Worm (Caenorhabditis elegans) whole organism, young adult: Measurements from ENCODE around the gene ZK1307.2.

Experiments
- B0019.2 ChIP-seq: fragments of 200-800 bp; sonication (Bioruptor generic); conservative IDR thresholded peaks from 2 replicates; pipeline ENCODE4 v1.3.6; 2022; ENCODE audit warnings: missing genetic modification reagents, missing genetic modification characterization, missing compliant biosample characterization
- B0035.1 ChIP-seq: sonication (generic microtip); optimal IDR thresholded peaks from 2 replicates; lab custom pipeline; 2016; ENCODE audit warnings: missing genetic modification characterization, mild to moderate bottlenecking, missing compliant biosample characterization, missing genotype, missing genetic modification reagents
- B0261.1 ChIP-seq: sonication (generic microtip); optimal IDR thresholded peaks from 2 replicates; lab custom pipeline; 2016; ENCODE audit warnings: mild to moderate bottlenecking, missing genetic modification characterization, moderate library complexity, missing compliant biosample characterization
- F10E7.11 ChIP-seq: sonication (generic microtip); optimal IDR thresholded peaks from 2 replicates; lab custom pipeline; 2017; ENCODE audit warnings: mild to moderate bottlenecking, missing genetic modification characterization, moderate library complexity, missing compliant biosample characterization
- F22D6.2 ChIP-seq: sonication (generic microtip); optimal IDR thresholded peaks from 2 replicates; lab custom pipeline; 2016; ENCODE audit warnings: mild to moderate bottlenecking, missing genetic modification characterization, missing compliant biosample characterization
- F23B12.7 ChIP-seq: sonication (generic microtip); optimal IDR thresholded peaks from 2 replicates; lab custom pipeline; 2017; ENCODE audit warnings: missing genetic modification characterization, mild to moderate bottlenecking, missing compliant biosample characterization, antibody characterized with exemption, moderate library complexity; ENCODE audit not compliant: insufficient read depth
- F37B4.10 ChIP-seq: fragments of 200-800 bp; sonication (Bioruptor generic); IDR thresholded peaks from 2 replicates; pipeline ENCODE4 v1.3.6; 2022; ENCODE audit warnings: missing genetic modification characterization, missing compliant biosample characterization
- F39B2.1 ChIP-seq: fragments of 200-800 bp; sonication (Bioruptor generic); IDR thresholded peaks from 2 replicates; pipeline ENCODE4 v1.3.6; 2022; ENCODE audit warnings: missing genetic modification reagents, missing genetic modification characterization, missing compliant biosample characterization
- F52B5.7 ChIP-seq: sonication (generic microtip); optimal IDR thresholded peaks from 2 replicates; lab custom pipeline; 2016; ENCODE audit warnings: mild to moderate bottlenecking, missing genetic modification characterization, missing compliant biosample characterization
- F55B11.4 ChIP-seq: sonication (generic microtip); optimal IDR thresholded peaks from 2 replicates; lab custom pipeline; 2016; ENCODE audit warnings: missing compliant biosample characterization, missing genetic modification characterization, borderline replicate concordance; ENCODE audit not compliant: insufficient read depth
- F57A8.1 ChIP-seq: fragments of 200-800 bp; sonication (Bioruptor generic); optimal IDR thresholded peaks from 2 replicates; lab custom pipeline; 2018; ENCODE audit warnings: mild to moderate bottlenecking, missing genetic modification characterization, moderate library complexity, missing compliant biosample characterization
- F57C9.4 ChIP-seq: sonication (generic microtip); optimal IDR thresholded peaks from 2 replicates; lab custom pipeline; 2017; ENCODE audit warnings: mild to moderate bottlenecking, missing genetic modification characterization, missing compliant biosample characterization
- K12H6.12 ChIP-seq: fragments of 200-800 bp; sonication (Bioruptor generic); optimal IDR thresholded peaks from 2 replicates; lab custom pipeline; 2018; ENCODE audit warnings: mild to moderate bottlenecking, missing genetic modification characterization, missing compliant biosample characterization
- ZK185.1 ChIP-seq: sonication (generic microtip); optimal IDR thresholded peaks from 2 replicates; lab custom pipeline; 2016; ENCODE audit warnings: mild to moderate bottlenecking, missing genetic modification characterization, missing compliant biosample characterization; ENCODE audit not compliant: poor library complexity, severe bottlenecking
- ama-1 ChIP-seq, 3 experiments: fragments of 150-350 bp in 1 of 3; sonication (generic microtip) in 2 of 3; optimal IDR thresholded peaks; 2 replicates each; lab custom pipeline; 2014 to 2018; ENCODE audit warnings: missing biosample characterization in 2 of 3, missing genetic modification characterization in 2 of 3, missing genetic modification reagents in 2 of 3
- aptf-3 ChIP-seq: fragments of 200-800 bp; sonication (Bioruptor generic); IDR thresholded peaks from 2 replicates; pipeline ENCODE4 v1.3.6; 2022; ENCODE audit warnings: missing genetic modification characterization, missing compliant biosample characterization
- atf-7 ChIP-seq: sonication (generic microtip); optimal IDR thresholded peaks from 2 replicates; lab custom pipeline; 2017; ENCODE audit warnings: mild to moderate bottlenecking, missing genetic modification characterization, missing compliant biosample characterization
- attf-5 ChIP-seq: fragments of 200-800 bp; sonication (Bioruptor generic); optimal IDR thresholded peaks from 2 replicates; lab custom pipeline; 2018; ENCODE audit warnings: mild to moderate bottlenecking, missing genetic modification characterization, missing compliant biosample characterization
- cebp-1 ChIP-seq, 2 experiments: fragments of 200-800 bp in 1 of 2; sonication (Bioruptor generic) in 1 of 2; sonication (generic microtip) in 1 of 2; IDR thresholded peaks in 1 of 2; optimal IDR thresholded peaks in 1 of 2; 2 replicates each; pipeline versions ENCODE4 v1.3.6 to Lab custom; 2017 to 2022; ENCODE audit warnings: missing compliant biosample characterization in 2 of 2, missing genetic modification characterization in 2 of 2, mild to moderate bottlenecking in 1 of 2, missing genetic modification reagents in 1 of 2, moderate library complexity in 1 of 2
- ceh-91 ChIP-seq: fragments of 200-800 bp; sonication (Bioruptor generic); IDR thresholded peaks from 2 replicates; pipeline ENCODE4 v1.3.6; 2022; ENCODE audit warnings: missing genetic modification reagents, missing genetic modification characterization, missing compliant biosample characterization
- die-1 ChIP-seq: sonication (generic microtip); optimal IDR thresholded peaks from 2 replicates; lab custom pipeline; 2016; ENCODE audit warnings: missing genotype, mild to moderate bottlenecking, missing genetic modification characterization, missing compliant biosample characterization
- egrh-3 ChIP-seq: fragments of 200-800 bp; sonication (Bioruptor generic); IDR thresholded peaks from 2 replicates; pipeline ENCODE4 v1.3.6; 2022; ENCODE audit warnings: missing genetic modification reagents, missing genetic modification characterization, missing compliant biosample characterization
- ekl-4 ChIP-seq: fragments of 200-800 bp; sonication (Bioruptor generic); IDR thresholded peaks from 2 replicates; pipeline ENCODE4 v1.3.6; 2022; ENCODE audit warnings: missing genetic modification reagents, missing genetic modification characterization, missing compliant biosample characterization
- hlh-12 ChIP-seq: sonication (generic microtip); optimal IDR thresholded peaks from 2 replicates; lab custom pipeline; 2016; ENCODE audit warnings: missing genetic modification characterization, missing compliant biosample characterization
- hlh-26 ChIP-seq: fragments of 200-800 bp; sonication (Bioruptor generic); conservative IDR thresholded peaks from 2 replicates; pipeline ENCODE4 v1.3.6; 2022; ENCODE audit warnings: missing genetic modification reagents, missing genetic modification characterization, missing compliant biosample characterization
- hmg-1.2 ChIP-seq: fragments of 200-800 bp; sonication (Bioruptor generic); IDR thresholded peaks from 2 replicates; pipeline ENCODE4 v1.3.6; 2022; ENCODE audit warnings: missing genetic modification reagents, missing genetic modification characterization, missing compliant biosample characterization
- hmg-20 ChIP-seq: fragments of 200-800 bp; sonication (Bioruptor generic); IDR thresholded peaks from 2 replicates; pipeline ENCODE4 v1.3.6; 2022; ENCODE audit warnings: missing genetic modification reagents, missing genetic modification characterization, missing compliant biosample characterization
- hrde-1 ChIP-seq: sonication (generic microtip); optimal IDR thresholded peaks from 2 replicates; lab custom pipeline; 2016; ENCODE audit warnings: missing genetic modification characterization, mild to moderate bottlenecking, missing compliant biosample characterization, moderate library complexity, missing genotype, missing genetic modification reagents, borderline replicate concordance
- lin-35 ChIP-seq, 3 experiments: fragments of 150-350 bp in 2 of 3; sonication (generic microtip) in 1 of 3; optimal IDR thresholded peaks; 2 replicates each; lab custom pipeline; 2014 to 2018; ENCODE audit warnings: missing biosample characterization in 3 of 3, missing genetic modification characterization in 3 of 3, missing genetic modification reagents in 3 of 3
- lsl-1 ChIP-seq: fragments of 200-800 bp; sonication (Bioruptor generic); optimal IDR thresholded peaks from 2 replicates; lab custom pipeline; 2018; ENCODE audit warnings: mild to moderate bottlenecking, missing genetic modification characterization, moderate library complexity, missing compliant biosample characterization
- lsy-27 ChIP-seq: sonication (generic microtip); optimal IDR thresholded peaks from 2 replicates; lab custom pipeline; 2017; ENCODE audit warnings: missing genetic modification characterization, mild to moderate bottlenecking, missing compliant biosample characterization, antibody characterized with exemption, missing genotype, borderline replicate concordance; ENCODE audit not compliant: insufficient read depth
- madf-6 ChIP-seq: fragments of 200-800 bp; sonication (Bioruptor generic); IDR thresholded peaks from 2 replicates; pipeline ENCODE4 v1.3.6; 2022; ENCODE audit warnings: missing genetic modification reagents, missing genetic modification characterization, missing compliant biosample characterization
- mes-4 ChIP-seq: sonication (generic microtip); optimal IDR thresholded peaks from 2 replicates; lab custom pipeline; 2016; ENCODE audit warnings: missing genotype, missing genetic modification characterization, missing compliant biosample characterization
- mxl-1 ChIP-seq: sonication (generic microtip); optimal IDR thresholded peaks from 2 replicates; lab custom pipeline; 2016; ENCODE audit warnings: missing genetic modification characterization, missing compliant biosample characterization
- nfya-1 ChIP-seq: sonication (generic microtip); optimal IDR thresholded peaks from 2 replicates; lab custom pipeline; 2017; ENCODE audit warnings: antibody characterized with exemption, missing compliant biosample characterization, missing genetic modification characterization, borderline replicate concordance; ENCODE audit not compliant: insufficient read depth
- nhr-90 ChIP-seq: sonication (generic microtip); optimal IDR thresholded peaks from 2 replicates; lab custom pipeline; 2016; ENCODE audit warnings: missing genotype, mild to moderate bottlenecking, missing genetic modification characterization, missing compliant biosample characterization
- pha-4 ChIP-seq: fragments of 150-350 bp; sonication (generic microtip); optimal IDR thresholded peaks from 2 replicates; lab custom pipeline; 2014; ENCODE audit warnings: missing biosample characterization, missing genetic modification reagents, missing genetic modification characterization
- rcor-1 ChIP-seq: fragments of 200-800 bp; sonication (Bioruptor generic); IDR thresholded peaks from 2 replicates; pipeline ENCODE4 v1.3.6; 2022; ENCODE audit warnings: missing genetic modification reagents, missing genetic modification characterization, missing compliant biosample characterization
- snpc-3.4 ChIP-seq: sonication (generic microtip); optimal IDR thresholded peaks from 2 replicates; lab custom pipeline; 2017; ENCODE audit warnings: missing genetic modification characterization, mild to moderate bottlenecking, missing compliant biosample characterization, antibody characterized with exemption, moderate library complexity, missing genotype, missing genetic modification reagents
- tbx-9 ChIP-seq: sonication (generic microtip); optimal IDR thresholded peaks from 2 replicates; lab custom pipeline; 2016; ENCODE audit warnings: borderline replicate concordance, missing genetic modification characterization, inconsistent platforms, missing compliant biosample characterization
- unc-62 ChIP-seq: fragments of 150-350 bp; optimal IDR thresholded peaks from 2 replicates; lab custom pipeline; 2014; ENCODE audit warnings: missing biosample characterization, missing genetic modification reagents, missing genetic modification characterization
- zfh-2 ChIP-seq: fragments of 200-800 bp; sonication (Bioruptor generic); conservative IDR thresholded peaks from 2 replicates; pipeline ENCODE4 v1.3.6; 2022; ENCODE audit warnings: missing genetic modification reagents, missing genetic modification characterization, missing compliant biosample characterization
- zim-3 ChIP-seq: sonication (generic microtip); optimal IDR thresholded peaks from 2 replicates; lab custom pipeline; 2017; ENCODE audit warnings: mild to moderate bottlenecking, missing genetic modification characterization, moderate library complexity, missing compliant biosample characterization
- ztf-18 ChIP-seq: sonication (generic microtip); optimal IDR thresholded peaks from 2 replicates; lab custom pipeline; 2016; ENCODE audit warnings: missing genotype, mild to moderate bottlenecking, missing genetic modification characterization, missing compliant biosample characterization
- ztf-22 ChIP-seq: fragments of 200-800 bp; sonication (Bioruptor generic); optimal IDR thresholded peaks from 2 replicates; lab custom pipeline; 2018; ENCODE audit warnings: mild to moderate bottlenecking, missing genetic modification characterization, moderate library complexity, missing compliant biosample characterization
- ztf-25 ChIP-seq: fragments of 200-800 bp; sonication (Bioruptor generic); IDR thresholded peaks from 2 replicates; pipeline ENCODE4 v1.3.6; 2022; ENCODE audit warnings: missing genetic modification reagents, missing genetic modification characterization, missing compliant biosample characterization
- ztf-28 ChIP-seq: fragments of 200-800 bp; sonication (Bioruptor generic); IDR thresholded peaks from 2 replicates; pipeline ENCODE4 v1.3.6; 2022; ENCODE audit warnings: missing genetic modification reagents, missing genetic modification characterization, missing compliant biosample characterization

ZK1307.2 gene

DNA sequence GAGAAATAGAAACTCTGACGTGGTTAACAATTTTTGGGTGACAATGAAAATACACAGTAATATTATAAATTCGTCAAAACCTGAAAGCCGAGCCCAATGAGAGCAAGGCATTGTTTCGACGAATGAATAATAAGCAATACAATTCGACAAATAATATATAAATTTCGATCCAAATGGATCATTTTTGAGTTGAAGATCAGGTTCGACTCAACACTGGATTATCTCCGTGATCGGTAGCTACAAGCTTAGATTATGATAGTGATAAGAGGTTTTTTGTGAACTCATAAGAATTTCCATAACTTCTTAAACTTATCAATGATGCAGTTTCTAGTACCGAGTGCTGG is 35.9 kb downstream of the ZK1307.2 start:
- no peak for TF ChIP-seq ztf-22 (GFP tag; lab: Kevin White, UChicago)
- no peak for TF ChIP-seq hmg-1.2 (GFP tag; lab: Robert Waterston, UW)
- TF ChIP-seq lin-35 (GFP tag; optimal IDR thresholded peaks at IDR 0.05; lab: Kevin White, UChicago) = no peak
- TF ChIP-seq unc-62 = no peak
- TF ChIP-seq mes-4 = no peak
- TF ChIP-seq F23B12.7 (tag; lab: Kevin White, UChicago) = no peak
- no peak for TF ChIP-seq mxl-1 (tag; lab: Kevin White, UChicago)
- no peak for TF ChIP-seq nfya-1
- no peak for TF ChIP-seq tbx-9 (tag; lab: Kevin White, UChicago)
- TF ChIP-seq F39B2.1 = no peak
- TF ChIP-seq snpc-3.4 (tag; lab: Kevin White, UChicago) = no peak
- no peak for TF ChIP-seq ekl-4 (GFP tag; lab: Robert Waterston, UW)
- TF ChIP-seq lsl-1 (GFP tag; lab: Kevin White, UChicago) = no peak
- no peak for TF ChIP-seq attf-5 (GFP tag; lab: Kevin White, UChicago)
- no peak for TF ChIP-seq ama-1 (optimal IDR thresholded peaks at IDR 0.05; lab: Kevin White, UChicago)
- peak in 1 of 2 experiments; percentile 17 for TF ChIP-seq ama-1 (GFP tag; optimal IDR thresholded peaks at IDR 0.05; lab: Kevin White, UChicago)
- no peak for TF ChIP-seq K12H6.12 (tag; lab: Kevin White, UChicago)
- no peak for TF ChIP-seq F57C9.4 (tag; lab: Kevin White, UChicago)
- peak; percentile 37 for TF ChIP-seq ZK185.1 (tag; lab: Kevin White, UChicago)
- TF ChIP-seq hmg-20 (GFP tag; lab: Robert Waterston, UW) = no peak
- no peak for TF ChIP-seq zfh-2 (GFP tag; lab: Robert Waterston, UW)
- TF ChIP-seq hlh-26 (GFP tag; lab: Robert Waterston, UW) = no peak
- TF ChIP-seq ztf-28 (GFP tag; lab: Robert Waterston, UW) = no peak
- no peak for TF ChIP-seq madf-6 (GFP tag; lab: Robert Waterston, UW)
- TF ChIP-seq B0019.2 = no peak
- no peak for TF ChIP-seq F55B11.4 (tag; lab: Kevin White, UChicago)
- TF ChIP-seq ztf-25 (GFP tag; lab: Robert Waterston, UW) = no peak
- no peak for TF ChIP-seq zim-3 (tag; lab: Kevin White, UChicago)
- no peak for TF ChIP-seq nhr-90
- TF ChIP-seq hlh-12 = no peak
- TF ChIP-seq F22D6.2 (tag; lab: Kevin White, UChicago) = no peak
- TF ChIP-seq F57A8.1 = no peak
- TF ChIP-seq B0261.1 = no peak
- 0 out of 2 replicates have a peak, but pooled peaks have one; percentile 40 for TF ChIP-seq F37B4.10 (GFP tag; lab: Robert Waterston, UW)
- no peak for TF ChIP-seq atf-7 (tag; lab: Kevin White, UChicago)
- TF ChIP-seq hrde-1 (tag; lab: Kevin White, UChicago) = no peak
- TF ChIP-seq F52B5.7 = no peak
- peak; percentile 37; the same call in 1 of the 2 replicates for TF ChIP-seq rcor-1 (GFP tag; lab: Robert Waterston, UW)
- TF ChIP-seq lsy-27 = no peak
- TF ChIP-seq pha-4 (tag; lab: Kevin White, UChicago) = no peak
- no peak for TF ChIP-seq ztf-18 (tag; lab: Kevin White, UChicago)
- TF ChIP-seq die-1 (tag; lab: Kevin White, UChicago) = no peak
- TF ChIP-seq ceh-91 = no peak
- TF ChIP-seq F10E7.11 = no peak
- TF ChIP-seq egrh-3 (GFP tag; lab: Robert Waterston, UW) = no peak
- 0 out of 2 replicates have a peak, but pooled peaks have one; percentile 21 for TF ChIP-seq cebp-1 (GFP tag; IDR thresholded peaks at IDR 0.05; lab: Robert Waterston, UW)
- TF ChIP-seq cebp-1 (tag; optimal IDR thresholded peaks at IDR 0.05; lab: Kevin White, UChicago) = no peak
- TF ChIP-seq B0035.1 (tag; lab: Kevin White, UChicago) = no peak
- no peak for TF ChIP-seq aptf-3 (GFP tag; lab: Robert Waterston, UW)
